Worm (Caenorhabditis elegans) whole organism, mixed stage, embryonic: ENCODE measurements around the gene col-85.
A peak's percentile ranks its signal among the peaks of the same experiment; 100 is the strongest.

Source experiments
- M03D4.4 ChIP-seq: sonication (generic microtip); optimal IDR thresholded peaks from 2 replicates; lab custom pipeline; 2017; ENCODE audit warnings: mild to moderate bottlenecking, missing genetic modification characterization, missing compliant biosample characterization
- blmp-1 ChIP-seq: fragments of 150-350 bp; optimal IDR thresholded peaks from 2 replicates; lab custom pipeline; 2014; ENCODE audit warnings: missing biosample characterization, missing genetic modification characterization
- ceh-39 ChIP-seq: fragments of 150-350 bp; optimal IDR thresholded peaks from 2 replicates; lab custom pipeline; 2014; ENCODE audit warnings: missing biosample characterization, missing genetic modification characterization
- ceh-43 ChIP-seq: fragments of 200-800 bp; sonication (Bioruptor generic); optimal IDR thresholded peaks from 2 replicates; lab custom pipeline; 2018; ENCODE audit warnings: mild to moderate bottlenecking, missing genetic modification characterization, moderate library complexity, missing compliant biosample characterization
- ceh-83 ChIP-seq: fragments of 200-800 bp; sonication (Bioruptor generic); optimal IDR thresholded peaks from 2 replicates; lab custom pipeline; 2018; ENCODE audit warnings: mild to moderate bottlenecking, missing genetic modification characterization, missing compliant biosample characterization
- ces-1 ChIP-seq: fragments of 150-350 bp; optimal IDR thresholded peaks from 2 replicates; lab custom pipeline; 2014; ENCODE audit warnings: missing biosample characterization, missing genetic modification reagents, missing genetic modification characterization
- cnd-1 ChIP-seq: fragments of 200-800 bp; sonication (Bioruptor generic); optimal IDR thresholded peaks from 2 replicates; lab custom pipeline; 2018; ENCODE audit warnings: mild to moderate bottlenecking, missing genetic modification characterization, missing compliant biosample characterization
- drap-1 ChIP-seq: fragments of 200-800 bp; sonication (Bioruptor generic); optimal IDR thresholded peaks from 3 replicates; lab custom pipeline; 2018; ENCODE audit warnings: mild to moderate bottlenecking, missing genetic modification characterization, missing compliant biosample characterization
- elt-3 ChIP-seq: fragments of 150-350 bp; optimal IDR thresholded peaks from 2 replicates; lab custom pipeline; 2014; ENCODE audit warnings: missing biosample characterization, missing genetic modification characterization
- flh-1 ChIP-seq: fragments of 200-800 bp; sonication (Bioruptor generic); optimal IDR thresholded peaks from 2 replicates; lab custom pipeline; 2018; ENCODE audit warnings: mild to moderate bottlenecking, missing genetic modification characterization, moderate library complexity, missing compliant biosample characterization
- hlh-1 ChIP-seq: fragments of 150-350 bp; optimal IDR thresholded peaks from 2 replicates; lab custom pipeline; 2014; ENCODE audit warnings: missing biosample characterization, missing genetic modification reagents, missing genetic modification characterization
- lin-32 ChIP-seq: fragments of 200-800 bp; sonication (Bioruptor generic); optimal IDR thresholded peaks from 2 replicates; lab custom pipeline; 2018; ENCODE audit warnings: mild to moderate bottlenecking, missing genetic modification characterization, missing compliant biosample characterization
- lsy-2 ChIP-seq: fragments of 150-350 bp; optimal IDR thresholded peaks from 2 replicates; lab custom pipeline; 2014; ENCODE audit warnings: missing biosample characterization, missing genetic modification characterization
- mab-5 ChIP-seq: fragments of 150-350 bp; optimal IDR thresholded peaks from 2 replicates; lab custom pipeline; 2014; ENCODE audit warnings: missing biosample characterization, missing genetic modification characterization
- mep-1 ChIP-seq: fragments of 150-350 bp; optimal IDR thresholded peaks from 2 replicates; lab custom pipeline; 2017; ENCODE audit warnings: missing biosample characterization, missing genetic modification reagents, missing genetic modification characterization, inconsistent platforms
- mls-2 ChIP-seq: sonication (generic microtip); optimal IDR thresholded peaks from 2 replicates; lab custom pipeline; 2016; ENCODE audit warnings: mild to moderate bottlenecking, missing genetic modification characterization, moderate library complexity, missing compliant biosample characterization
- nhr-12 ChIP-seq: fragments of 150-350 bp; optimal IDR thresholded peaks from 2 replicates; lab custom pipeline; 2014; ENCODE audit warnings: missing biosample characterization, missing genetic modification characterization
- nhr-2 ChIP-seq: fragments of 150-350 bp; optimal IDR thresholded peaks from 2 replicates; lab custom pipeline; 2014; ENCODE audit warnings: missing biosample characterization, missing genetic modification characterization
- nhr-237 ChIP-seq: fragments of 150-350 bp; optimal IDR thresholded peaks from 2 replicates; lab custom pipeline; 2014; ENCODE audit warnings: missing biosample characterization, missing genetic modification characterization
- nhr-28 ChIP-seq: fragments of 150-350 bp; optimal IDR thresholded peaks from 2 replicates; lab custom pipeline; 2014; ENCODE audit warnings: missing biosample characterization, missing genetic modification characterization
- nhr-76 ChIP-seq: sonication (generic microtip); optimal IDR thresholded peaks from 2 replicates; lab custom pipeline; 2017; ENCODE audit warnings: missing biosample characterization, missing genetic modification characterization
- pha-4 ChIP-seq: fragments of 150-350 bp; optimal IDR thresholded peaks from 2 replicates; lab custom pipeline; 2018; ENCODE audit warnings: missing biosample characterization, missing genetic modification reagents, missing genetic modification characterization
- sem-2 ChIP-seq: fragments of 200-800 bp; sonication (Bioruptor generic); optimal IDR thresholded peaks from 2 replicates; lab custom pipeline; 2018; ENCODE audit warnings: mild to moderate bottlenecking, missing genetic modification characterization, missing compliant biosample characterization
- snpc-4 ChIP-seq: fragments of 150-350 bp; optimal IDR thresholded peaks from 2 replicates; lab custom pipeline; 2014; ENCODE audit warnings: missing biosample characterization, missing genetic modification characterization
- sptf-1 ChIP-seq: sonication (generic microtip); optimal IDR thresholded peaks from 2 replicates; lab custom pipeline; 2017; ENCODE audit warnings: mild to moderate bottlenecking, missing genetic modification characterization, moderate library complexity, missing compliant biosample characterization
- tbx-8 ChIP-seq: fragments of 200-800 bp; sonication (Bioruptor generic); optimal IDR thresholded peaks from 2 replicates; lab custom pipeline; 2018; ENCODE audit warnings: mild to moderate bottlenecking, missing genetic modification characterization, moderate library complexity, missing compliant biosample characterization
- unc-39 ChIP-seq: fragments of 150-350 bp; optimal IDR thresholded peaks from 2 replicates; lab custom pipeline; 2014; ENCODE audit warnings: missing biosample characterization, missing genetic modification characterization
- unc-62 ChIP-seq: fragments of 150-350 bp; optimal IDR thresholded peaks from 2 replicates; lab custom pipeline; 2014; ENCODE audit warnings: missing biosample characterization, missing genetic modification reagents, missing genetic modification characterization
- zip-8 ChIP-seq: fragments of 150-350 bp; optimal IDR thresholded peaks from 2 replicates; lab custom pipeline; 2014; ENCODE audit warnings: missing biosample characterization, missing genetic modification characterization
- ztf-11 ChIP-seq: fragments of 150-350 bp; optimal IDR thresholded peaks from 2 replicates; lab custom pipeline; 2014; ENCODE audit warnings: missing biosample characterization, missing genetic modification characterization

col-85 gene

DNA sequence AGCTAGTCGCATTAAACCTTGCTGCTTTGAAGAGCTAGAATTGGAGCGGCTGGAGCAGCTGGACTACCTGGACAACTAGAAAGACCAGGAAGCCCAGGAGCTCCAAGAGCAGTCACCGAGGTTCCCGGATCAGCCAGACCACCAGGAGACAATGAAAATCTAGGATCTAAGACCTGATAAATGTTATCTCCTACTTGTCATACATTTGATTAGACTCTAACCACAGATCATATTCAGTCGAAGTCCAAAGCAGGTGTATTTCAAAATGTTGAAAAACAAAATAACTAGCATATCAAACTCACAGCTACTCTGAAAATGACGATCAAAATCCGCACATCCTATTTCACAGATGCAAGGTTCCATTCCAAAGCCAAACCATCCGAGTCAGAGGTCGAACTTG, 3.0 kb downstream of the col-85 start, which contains the start of gene srz-6:
Gene srz-6, plus strand, starts transcription at position 301 of the 400 bp plus-strand sequence.
- TF ChIP-seq sem-2 (GFP tag; lab: Kevin White, UChicago), result no peak

DNA sequence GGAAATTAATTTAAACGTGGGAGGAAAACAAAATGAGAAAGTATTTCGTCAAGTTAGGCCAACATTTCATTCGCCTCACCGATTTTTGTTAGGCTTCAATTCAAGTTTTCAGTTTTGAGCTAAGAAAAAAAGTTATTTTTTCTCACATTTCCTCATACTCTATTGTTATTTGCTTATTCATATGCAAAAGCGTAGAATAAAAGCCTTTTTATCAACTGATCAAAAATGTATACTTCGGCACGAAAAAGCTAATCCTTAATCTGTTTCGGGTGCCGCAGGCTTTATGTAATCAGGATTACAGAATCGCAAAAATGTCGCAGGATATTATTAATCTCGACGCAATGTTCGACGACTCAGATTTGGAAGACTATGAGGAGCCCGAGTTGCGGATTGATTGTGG, 5.0 kb downstream of the col-85 start, which contains the start of gene T21B4.15:
Gene T21B4.15, plus strand, starts transcription at position 301 of the 400 bp plus-strand sequence.
- no peak for TF ChIP-seq nhr-28 (tag; lab: Kevin White, UChicago)
- no peak for TF ChIP-seq nhr-12 (tag; lab: Kevin White, UChicago)
- TF ChIP-seq mep-1 (tag; lab: Kevin White, UChicago), result no peak
- TF ChIP-seq ztf-11, result no peak
- TF ChIP-seq flh-1 (GFP tag; lab: Kevin White, UChicago), result no peak
- TF ChIP-seq lsy-2 (tag; lab: Kevin White, UChicago), result no peak
- TF ChIP-seq pha-4 (tag; lab: Kevin White, UChicago), result no peak
- no peak for TF ChIP-seq cnd-1
- no peak for TF ChIP-seq unc-39 (tag; lab: Kevin White, UChicago)
- no peak for TF ChIP-seq M03D4.4 (tag; lab: Kevin White, UChicago)
- TF ChIP-seq tbx-8 (GFP tag; lab: Kevin White, UChicago), result no peak
- TF ChIP-seq snpc-4 (tag; lab: Kevin White, UChicago), result no peak
- TF ChIP-seq ceh-39 (tag; lab: Kevin White, UChicago), result no peak
- TF ChIP-seq unc-62 (GFP tag; lab: Kevin White, UChicago), result no peak
- TF ChIP-seq elt-3 (tag; lab: Kevin White, UChicago), result no peak
- no peak for TF ChIP-seq nhr-2
- TF ChIP-seq mab-5, result no peak
- TF ChIP-seq hlh-1 (tag; lab: Kevin White, UChicago), result no peak

DNA sequence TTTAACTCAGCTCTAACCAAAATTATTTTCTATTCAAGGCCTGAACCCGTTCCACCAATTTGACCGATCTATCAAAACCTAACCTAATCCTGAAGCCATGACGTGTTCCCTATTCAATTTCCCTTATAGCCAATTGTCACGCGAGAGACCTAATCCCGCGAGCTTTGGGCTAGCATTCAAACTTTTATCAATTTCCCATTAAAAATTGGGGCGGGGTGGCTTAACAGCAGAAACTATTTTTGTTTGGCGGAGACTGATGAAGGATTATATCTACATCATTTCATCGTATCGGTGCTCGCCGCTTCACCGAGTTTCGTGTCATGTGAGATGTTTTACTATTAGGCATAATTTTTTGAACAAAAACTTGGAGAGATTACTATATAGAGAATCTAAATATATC, 6.1 kb downstream of the col-85 start:
- TF ChIP-seq flh-1 (GFP tag; lab: Kevin White, UChicago), result no peak
- TF ChIP-seq elt-3 (tag; lab: Kevin White, UChicago), result no peak
- no peak for TF ChIP-seq blmp-1 (tag; lab: Kevin White, UChicago)

DNA sequence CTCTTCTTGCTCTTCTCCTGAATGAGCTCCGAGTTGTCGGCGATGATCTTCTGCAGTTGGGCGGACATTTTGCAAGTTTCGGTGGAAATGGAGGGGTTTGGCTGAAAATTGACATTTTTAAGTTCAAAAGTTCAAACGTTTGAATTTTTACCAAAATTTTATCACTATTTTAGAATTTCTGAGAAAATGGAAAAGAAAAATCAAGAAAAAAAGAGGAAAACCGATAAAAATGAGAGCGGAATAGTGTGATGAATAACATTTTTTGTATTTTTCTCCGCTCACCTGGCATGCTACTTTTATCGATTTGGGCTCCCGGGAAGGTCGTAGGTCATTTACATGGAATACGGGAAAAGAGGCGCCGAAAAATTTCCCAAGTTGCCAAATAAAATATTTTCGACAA, 9.8 kb downstream of the col-85 start, which contains the start of gene F15A4.10:
Gene F15A4.10, minus strand, starts transcription at position 101 of the 400 bp plus-strand sequence.
- TF ChIP-seq hlh-1 (tag; lab: Kevin White, UChicago) (no peak), ceh-83 (GFP tag; lab: Kevin White, UChicago) (no peak), flh-1 (GFP tag; lab: Kevin White, UChicago) (no peak), ceh-39 (tag; lab: Kevin White, UChicago) (no peak)

DNA sequence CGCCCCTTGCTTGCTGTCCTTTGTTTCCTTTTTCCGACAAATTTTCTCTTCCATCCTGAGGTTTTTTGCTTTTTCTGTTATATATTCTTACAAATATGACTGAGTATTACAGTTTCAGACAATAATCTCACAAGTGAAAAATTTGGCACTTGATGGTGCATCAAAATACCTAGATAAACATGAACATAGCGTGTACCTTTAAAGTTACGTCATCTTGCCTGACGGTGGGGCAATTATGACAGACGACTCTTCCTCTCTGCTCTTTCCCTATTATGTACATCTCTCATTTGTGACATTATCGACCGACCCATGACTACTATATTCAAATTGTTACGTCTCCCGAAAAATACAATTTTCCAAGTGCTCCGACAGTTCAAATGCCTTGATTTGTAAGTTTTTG, 12.3 kb downstream of the col-85 start, which contains the start of gene fbxb-102:
Gene fbxb-102, plus strand, starts transcription at position 301 of the 400 bp plus-strand sequence.
- TF ChIP-seq pha-4 (tag; lab: Kevin White, UChicago), result no peak
- no peak for TF ChIP-seq drap-1
- TF ChIP-seq zip-8 (tag; lab: Kevin White, UChicago), result peak; percentile 44
- no peak for TF ChIP-seq mab-5
- TF ChIP-seq mls-2 (tag; lab: Kevin White, UChicago), result no peak

DNA sequence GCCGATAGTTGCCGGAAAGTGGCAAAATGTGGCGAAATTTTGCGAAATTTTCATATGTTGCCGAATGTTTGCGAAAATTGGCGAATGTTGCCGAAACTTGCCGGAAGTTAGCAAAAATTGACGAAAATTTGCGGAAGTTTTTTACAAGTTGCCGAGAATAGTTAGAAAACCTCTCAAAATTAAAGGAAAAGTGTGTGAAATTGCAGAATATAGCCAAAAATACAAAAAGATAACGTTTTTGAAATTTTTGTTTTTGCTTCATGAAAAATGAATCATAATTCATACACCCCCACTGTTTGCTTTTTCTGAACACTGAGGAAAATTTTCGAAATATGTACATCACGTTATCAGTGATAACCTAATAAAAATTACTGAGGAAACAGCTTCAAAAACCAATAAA, 13.2 kb downstream of the col-85 start:
- no peak for TF ChIP-seq ceh-43 (GFP tag; lab: Kevin White, UChicago)
- TF ChIP-seq lin-32 (GFP tag; lab: Kevin White, UChicago), result no peak
- no peak for TF ChIP-seq lsy-2 (tag; lab: Kevin White, UChicago)
- no peak for TF ChIP-seq ceh-83 (GFP tag; lab: Kevin White, UChicago)
- TF ChIP-seq mep-1 (tag; lab: Kevin White, UChicago), result no peak
- TF ChIP-seq sem-2 (GFP tag; lab: Kevin White, UChicago), result no peak
- no peak for TF ChIP-seq ces-1 (GFP tag; lab: Kevin White, UChicago)
- TF ChIP-seq sptf-1 (tag; lab: Kevin White, UChicago), result no peak
- no peak for TF ChIP-seq tbx-8 (GFP tag; lab: Kevin White, UChicago)
- no peak for TF ChIP-seq flh-1 (GFP tag; lab: Kevin White, UChicago)
- TF ChIP-seq unc-39 (tag; lab: Kevin White, UChicago), result no peak
- no peak for TF ChIP-seq nhr-237 (tag; lab: Kevin White, UChicago)
- no peak for TF ChIP-seq nhr-76 (tag; lab: Kevin White, UChicago)
